Worm (Caenorhabditis elegans) whole organism, young adult: ENCODE data around the gene mua-3.
A peak's percentile ranks its signal among the peaks of the same experiment; 100 is the strongest.

Experiments
- B0035.1 ChIP-seq: sonication (generic microtip); optimal IDR thresholded peaks from 2 replicates; lab custom pipeline; 2016; ENCODE audit warnings: missing genetic modification characterization, mild to moderate bottlenecking, missing compliant biosample characterization, missing genotype, missing genetic modification reagents
- F22D6.2 ChIP-seq: sonication (generic microtip); optimal IDR thresholded peaks from 2 replicates; lab custom pipeline; 2016; ENCODE audit warnings: mild to moderate bottlenecking, missing genetic modification characterization, missing compliant biosample characterization
- F23B12.7 ChIP-seq: sonication (generic microtip); optimal IDR thresholded peaks from 2 replicates; lab custom pipeline; 2017; ENCODE audit warnings: missing genetic modification characterization, mild to moderate bottlenecking, missing compliant biosample characterization, antibody characterized with exemption, moderate library complexity; ENCODE audit not compliant: insufficient read depth
- F33H1.4 ChIP-seq: fragments of 200-800 bp; sonication (Bioruptor generic); IDR thresholded peaks from 2 replicates; pipeline ENCODE4 v1.3.6; 2022; ENCODE audit warnings: missing genetic modification reagents, missing genetic modification characterization, missing compliant biosample characterization
- F37B4.10 ChIP-seq: fragments of 200-800 bp; sonication (Bioruptor generic); IDR thresholded peaks from 2 replicates; pipeline ENCODE4 v1.3.6; 2022; ENCODE audit warnings: missing genetic modification characterization, missing compliant biosample characterization
- T26A5.8 ChIP-seq: sonication (generic microtip); optimal IDR thresholded peaks from 2 replicates; lab custom pipeline; 2016; ENCODE audit warnings: missing genetic modification characterization, missing compliant biosample characterization
- Y56A3A.18 ChIP-seq: fragments of 200-800 bp; sonication (Bioruptor generic); IDR thresholded peaks from 2 replicates; pipeline ENCODE4 v1.3.6; 2022; ENCODE audit warnings: missing genetic modification reagents, missing genetic modification characterization, missing compliant biosample characterization
- Y95B8A.8 ChIP-seq: fragments of 200-800 bp; sonication (Bioruptor generic); IDR thresholded peaks from 2 replicates; pipeline ENCODE4 v1.3.6; 2022; ENCODE audit warnings: missing genetic modification reagents, missing genetic modification characterization, missing compliant biosample characterization
- ZK185.1 ChIP-seq: sonication (generic microtip); optimal IDR thresholded peaks from 2 replicates; lab custom pipeline; 2016; ENCODE audit warnings: mild to moderate bottlenecking, missing genetic modification characterization, missing compliant biosample characterization; ENCODE audit not compliant: poor library complexity, severe bottlenecking
- aptf-3 ChIP-seq: fragments of 200-800 bp; sonication (Bioruptor generic); IDR thresholded peaks from 2 replicates; pipeline ENCODE4 v1.3.6; 2022; ENCODE audit warnings: missing genetic modification characterization, missing compliant biosample characterization
- athp-1 ChIP-seq: sonication (generic microtip); optimal IDR thresholded peaks from 2 replicates; lab custom pipeline; 2017; ENCODE audit warnings: mild to moderate bottlenecking, missing genetic modification characterization, missing compliant biosample characterization
- attf-3 ChIP-seq: fragments of 200-800 bp; sonication (Bioruptor generic); conservative IDR thresholded peaks from 2 replicates; pipeline ENCODE4 v1.3.6; 2022; ENCODE audit warnings: missing genetic modification reagents, missing genetic modification characterization, missing compliant biosample characterization
- attf-5 ChIP-seq: fragments of 200-800 bp; sonication (Bioruptor generic); optimal IDR thresholded peaks from 2 replicates; lab custom pipeline; 2018; ENCODE audit warnings: mild to moderate bottlenecking, missing genetic modification characterization, missing compliant biosample characterization
- attf-6 ChIP-seq: fragments of 200-800 bp; sonication (Bioruptor generic); IDR thresholded peaks from 2 replicates; pipeline ENCODE4 v1.3.6; 2022; ENCODE audit warnings: missing genetic modification reagents, missing genetic modification characterization, missing compliant biosample characterization
- cebp-1 ChIP-seq, 2 experiments: fragments of 200-800 bp in 1 of 2; sonication (Bioruptor generic) in 1 of 2; sonication (generic microtip) in 1 of 2; IDR thresholded peaks in 1 of 2; optimal IDR thresholded peaks in 1 of 2; 2 replicates each; pipeline versions ENCODE4 v1.3.6 to Lab custom; 2017 to 2022; ENCODE audit warnings: missing compliant biosample characterization in 2 of 2, missing genetic modification characterization in 2 of 2, mild to moderate bottlenecking in 1 of 2, missing genetic modification reagents in 1 of 2, moderate library complexity in 1 of 2
- ceh-100 ChIP-seq: fragments of 200-800 bp; sonication (Bioruptor generic); IDR thresholded peaks from 2 replicates; pipeline ENCODE4 v1.3.6; 2022; ENCODE audit warnings: missing genetic modification reagents, missing genetic modification characterization, missing compliant biosample characterization
- ceh-40 ChIP-seq: fragments of 200-800 bp; sonication (Bioruptor generic); IDR thresholded peaks from 2 replicates; pipeline ENCODE4 v1.3.6; 2022; ENCODE audit warnings: missing genetic modification characterization, missing compliant biosample characterization
- ceh-58 ChIP-seq: fragments of 200-800 bp; sonication (Bioruptor generic); IDR thresholded peaks from 2 replicates; pipeline ENCODE4 v1.3.6; 2022; ENCODE audit warnings: missing genetic modification characterization, missing compliant biosample characterization
- ceh-79 ChIP-seq: sonication (generic microtip); optimal IDR thresholded peaks from 2 replicates; lab custom pipeline; 2017; ENCODE audit warnings: mild to moderate bottlenecking, missing genetic modification characterization, missing compliant biosample characterization
- dox-1 ChIP-seq: fragments of 200-800 bp; sonication (Bioruptor generic); IDR thresholded peaks from 2 replicates; pipeline ENCODE4 v1.3.6; 2022; ENCODE audit warnings: missing genetic modification reagents, missing genetic modification characterization, missing compliant biosample characterization
- dpl-1 ChIP-seq: fragments of 150-350 bp; optimal IDR thresholded peaks from 2 replicates; lab custom pipeline; 2014; ENCODE audit warnings: missing biosample characterization, missing genetic modification reagents, missing genetic modification characterization
- efl-1 ChIP-seq: fragments of 150-350 bp; optimal IDR thresholded peaks from 2 replicates; lab custom pipeline; 2014; ENCODE audit warnings: missing biosample characterization, missing genetic modification reagents, missing genetic modification characterization
- ets-4 ChIP-seq: fragments of 200-800 bp; sonication (Bioruptor generic); optimal IDR thresholded peaks from 2 replicates; lab custom pipeline; 2018; ENCODE audit warnings: mild to moderate bottlenecking, missing genetic modification characterization, missing compliant biosample characterization
- hrde-1 ChIP-seq: sonication (generic microtip); optimal IDR thresholded peaks from 2 replicates; lab custom pipeline; 2016; ENCODE audit warnings: missing genetic modification characterization, mild to moderate bottlenecking, missing compliant biosample characterization, moderate library complexity, missing genotype, missing genetic modification reagents, borderline replicate concordance
- let-607 ChIP-seq, 2 experiments: fragments of 200-800 bp in 1 of 2; sonication (Bioruptor generic) in 1 of 2; sonication (generic microtip) in 1 of 2; optimal IDR thresholded peaks; 2 replicates each; lab custom pipeline; 2016 to 2018; ENCODE audit warnings: mild to moderate bottlenecking in 2 of 2, missing compliant biosample characterization in 2 of 2, missing genetic modification characterization in 2 of 2, moderate library complexity in 2 of 2, missing genotype in 1 of 2
- lin-54 ChIP-seq: fragments of 200-800 bp; sonication (Bioruptor generic); optimal IDR thresholded peaks from 2 replicates; lab custom pipeline; 2018; ENCODE audit warnings: mild to moderate bottlenecking, missing genetic modification characterization, missing compliant biosample characterization
- lir-1 ChIP-seq: fragments of 200-800 bp; sonication (Bioruptor generic); conservative IDR thresholded peaks from 2 replicates; pipeline ENCODE4 v1.3.6; 2022; ENCODE audit warnings: missing genetic modification reagents, missing genetic modification characterization, missing compliant biosample characterization
- madf-10 ChIP-seq: sonication (generic microtip); optimal IDR thresholded peaks from 2 replicates; lab custom pipeline; 2016; ENCODE audit warnings: mild to moderate bottlenecking, missing genetic modification characterization, missing compliant biosample characterization
- madf-8 ChIP-seq: fragments of 200-800 bp; sonication (Bioruptor generic); conservative IDR thresholded peaks from 2 replicates; pipeline ENCODE4 v1.3.6; 2022; ENCODE audit warnings: missing genetic modification reagents, missing genetic modification characterization, missing compliant biosample characterization
- nfyb-1 ChIP-seq: fragments of 200-800 bp; sonication (Bioruptor generic); IDR thresholded peaks from 2 replicates; pipeline ENCODE4 v1.3.6; 2022; ENCODE audit warnings: missing genetic modification reagents, missing genetic modification characterization, missing compliant biosample characterization
- nhr-120 ChIP-seq: fragments of 200-800 bp; sonication (Bioruptor generic); IDR thresholded peaks from 2 replicates; pipeline ENCODE4 v1.3.6; 2022; ENCODE audit warnings: missing genetic modification characterization, missing compliant biosample characterization
- rcor-1 ChIP-seq: fragments of 200-800 bp; sonication (Bioruptor generic); IDR thresholded peaks from 2 replicates; pipeline ENCODE4 v1.3.6; 2022; ENCODE audit warnings: missing genetic modification reagents, missing genetic modification characterization, missing compliant biosample characterization
- rpc-1 ChIP-seq, 2 experiments: fragments of 150-350 bp in 1 of 2; sonication (generic microtip) in 1 of 2; optimal IDR thresholded peaks; 2 replicates each; lab custom pipeline; 2014 to 2018; ENCODE audit warnings: missing biosample characterization in 1 of 2, missing genetic modification characterization in 1 of 2, missing genetic modification reagents in 1 of 2, missing genotype in 1 of 2
- sdz-38 ChIP-seq: sonication (generic microtip); optimal IDR thresholded peaks from 2 replicates; lab custom pipeline; 2016; ENCODE audit warnings: missing genotype, missing genetic modification characterization, missing compliant biosample characterization
- sea-2 ChIP-seq: fragments of 200-800 bp; sonication (Bioruptor generic); IDR thresholded peaks from 2 replicates; pipeline ENCODE4 v1.3.6; 2022; ENCODE audit warnings: missing genetic modification characterization, missing compliant biosample characterization
- xnd-1 ChIP-seq: sonication (generic microtip); optimal IDR thresholded peaks from 2 replicates; lab custom pipeline; 2016; ENCODE audit warnings: missing genotype, missing genetic modification reagents, missing genetic modification characterization, missing compliant biosample characterization
- zim-3 ChIP-seq: sonication (generic microtip); optimal IDR thresholded peaks from 2 replicates; lab custom pipeline; 2017; ENCODE audit warnings: mild to moderate bottlenecking, missing genetic modification characterization, moderate library complexity, missing compliant biosample characterization
- ztf-18 ChIP-seq: sonication (generic microtip); optimal IDR thresholded peaks from 2 replicates; lab custom pipeline; 2016; ENCODE audit warnings: missing genotype, mild to moderate bottlenecking, missing genetic modification characterization, missing compliant biosample characterization
- ztf-26 ChIP-seq: sonication (generic microtip); optimal IDR thresholded peaks from 2 replicates; lab custom pipeline; 2017; ENCODE audit warnings: missing genetic modification characterization, missing compliant biosample characterization
- ztf-6 ChIP-seq: fragments of 200-800 bp; sonication (Bioruptor generic); IDR thresholded peaks from 2 replicates; pipeline ENCODE4 v1.3.6; 2022; ENCODE audit warnings: missing genetic modification reagents, missing genetic modification characterization, missing compliant biosample characterization

The mua-3 gene

ce11 chrIII:10160385-10160784 is at the start of gene mua-3, which contains the start of gene K08E5.5:
TSS of gene mua-3 (plus strand) at chrIII:10160697.
TSS of gene K08E5.5 (minus strand) at chrIII:10160485.
- no peak for TF ChIP-seq lir-1 (GFP tag; lab: Robert Waterston, UW)
- TF ChIP-seq, all 124 proteins: peak for 0

- no peak for TF ChIP-seq sdz-38 (tag; lab: Kevin White, UChicago)
- TF ChIP-seq F33H1.4 (GFP tag; lab: Robert Waterston, UW) = no peak
- no peak for TF ChIP-seq madf-10
- TF ChIP-seq efl-1 = no peak
- no peak for TF ChIP-seq Y56A3A.18 (GFP tag; lab: Robert Waterston, UW)
- no peak for TF ChIP-seq ceh-79 (tag; lab: Kevin White, UChicago)
- TF ChIP-seq ceh-100 (GFP tag; lab: Robert Waterston, UW) = no peak
- TF ChIP-seq F37B4.10 = no peak
- TF ChIP-seq ceh-58 (GFP tag; lab: Robert Waterston, UW) = no peak
- TF ChIP-seq F23B12.7 (tag; lab: Kevin White, UChicago) = no peak
- no peak for TF ChIP-seq zim-3 (tag; lab: Kevin White, UChicago)
- TF ChIP-seq lin-54 = no peak
- no peak for TF ChIP-seq dpl-1 (GFP tag; lab: Kevin White, UChicago)
- no peak for TF ChIP-seq nhr-120 (GFP tag; lab: Robert Waterston, UW)
Observed at ce11 chrIII:10112958-10113357, 47.5 kb upstream of the mua-3 start, which contains the start of gene vps-29. TSS of gene vps-29 (minus strand) at chrIII:10113058.

ce11 chrIII:10114662-10115061 is 45.8 kb upstream of the mua-3 start, which contains the start of the genes ZK1128.1 and mett-10:
TSS of gene ZK1128.1 (minus strand) at chrIII:10114760.
TSS of gene mett-10 (plus strand) at chrIII:10115036.
- TF ChIP-seq athp-1 (tag; lab: Kevin White, UChicago) = no peak
- no peak for TF ChIP-seq dpl-1 (GFP tag; lab: Kevin White, UChicago)
- no peak for TF ChIP-seq hrde-1 (tag; lab: Kevin White, UChicago)
- no peak for TF ChIP-seq ceh-40 (GFP tag; lab: Robert Waterston, UW)
- no peak for TF ChIP-seq ztf-6 (GFP tag; lab: Robert Waterston, UW)
- no peak for TF ChIP-seq T26A5.8
- no peak for TF ChIP-seq xnd-1
- no peak for TF ChIP-seq B0035.1
- TF ChIP-seq, all 124 proteins: peak for 0

DNA sequence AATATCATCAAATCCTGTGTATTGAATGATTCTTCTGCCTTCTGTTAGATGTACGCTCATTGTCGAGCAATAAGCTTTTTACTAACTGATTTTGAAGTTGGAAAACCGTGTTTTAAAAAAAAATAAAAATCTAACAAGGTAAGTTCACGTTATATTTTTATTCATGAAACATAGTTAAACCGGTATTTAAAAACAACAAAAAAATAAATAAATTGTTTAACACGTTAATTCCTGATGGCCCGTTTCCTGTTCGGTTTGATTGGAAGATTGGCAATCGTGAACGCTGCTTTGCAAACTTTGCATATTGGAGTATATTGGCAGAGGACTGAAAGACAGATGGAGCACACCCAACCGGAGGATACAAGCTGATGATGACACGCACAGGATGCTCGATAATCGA is 41.7 kb upstream of the mua-3 start, which contains the start of gene ZK1128.3:
ZK1128.3 (minus strand) TSS at position 101 of the 400 bp plus-strand sequence.
- TF ChIP-seq F22D6.2 (no peak), attf-3 (GFP tag; lab: Robert Waterston, UW) (no peak), sea-2 (GFP tag; lab: Robert Waterston, UW) (no peak), dox-1 (GFP tag; lab: Robert Waterston, UW) (no peak), rcor-1 (GFP tag; lab: Robert Waterston, UW) (no peak), nfyb-1 (GFP tag; lab: Robert Waterston, UW) (no peak), ets-4 (no peak), aptf-3 (GFP tag; lab: Robert Waterston, UW) (no peak)
- TF ChIP-seq, all 124 proteins: peak for 0

ce11 chrIII:10120076-10120831 is 40.2 kb upstream of the mua-3 start, which contains the start of the genes gtf-2H3 and ham-3:
TSS of gene gtf-2H3 (minus strand) at chrIII:10120148.
TSS of gene ham-3 (plus strand) at chrIII:10120781.
- TF ChIP-seq let-607 (tag; optimal IDR thresholded peaks at IDR 0.05; lab: Kevin White, UChicago) (no peak), Y95B8A.8 (GFP tag; lab: Robert Waterston, UW) (no peak), T26A5.8 (no peak), attf-6 (GFP tag; lab: Robert Waterston, UW) (no peak), attf-5 (no peak), ztf-26 (no peak), madf-8 (peak; percentile 33; the same call in 1 of the 2 replicates), cebp-1 (GFP tag; IDR thresholded peaks at IDR 0.05; lab: Robert Waterston, UW) (no peak), cebp-1 (tag; optimal IDR thresholded peaks at IDR 0.05; lab: Kevin White, UChicago) (peak; percentile 13), ZK185.1 (tag; lab: Kevin White, UChicago) (no peak), rpc-1 (optimal IDR thresholded peaks at IDR 0.05; lab: Kevin White, UChicago) (no peak), rpc-1 (tag; optimal IDR thresholded peaks at IDR 0.05; lab: Kevin White, UChicago) (no peak), xnd-1 (peak; percentile 68), F33H1.4 (GFP tag; lab: Robert Waterston, UW) (peak; percentile 90), ztf-18 (tag; lab: Kevin White, UChicago) (no peak)
